Fruit fly (Drosophila melanogaster): ENCODE results near the gene CG13318.
A peak's percentile ranks its signal among the peaks of the same experiment; 100 is the strongest.

CG13318 gene

dm6 chr3R:8784788-8785187 is 12.3 kb upstream of the CG13318 start (continued):
- TF ChIP-seq CG6813 (GFP tag; optimal IDR thresholded peaks at IDR 0.05) = peak; percentile 17
- no peak for TF ChIP-seq CG8388 (GFP tag; optimal IDR thresholded peaks at IDR 0.05)
- no peak for TF ChIP-seq CG16813 (GFP tag; IDR thresholded peaks at IDR 0.05; ENCODE audit: partially characterized antibody)
- TF ChIP-seq vnd (GFP tag; IDR thresholded peaks at IDR 0.05; ENCODE audit: partially characterized antibody) = no peak
- TF ChIP-seq Atf-2 (GFP tag; optimal IDR thresholded peaks at IDR 0.05) = no peak
- peak; percentile 55; the same call in 1 of the 2 replicates for TF ChIP-seq E2f1 (GFP tag; IDR thresholded peaks at IDR 0.05)
- no peak for TF ChIP-seq CG15011 (GFP tag; optimal IDR thresholded peaks at IDR 0.05)
- TF ChIP-seq MESR4 (GFP tag; optimal IDR thresholded peaks at IDR 0.05) = no peak
- no peak for TF ChIP-seq stwl (tag; optimal IDR thresholded peaks at IDR 0.05)
- TF ChIP-seq CG4854 (GFP tag; optimal IDR thresholded peaks at IDR 0.05) = no peak
- TF ChIP-seq otp (GFP tag; IDR thresholded peaks at IDR 0.05) = peak; percentile 36; the same call in 1 of the 3 replicates
- peak; percentile 48; the same call in 1 of the 3 replicates for TF ChIP-seq Mrtf (GFP tag; IDR thresholded peaks at IDR 0.05)
- no peak for TF ChIP-seq Vsx1 (GFP tag; optimal IDR thresholded peaks at IDR 0.05)
- TF ChIP-seq pb (GFP tag; optimal IDR thresholded peaks at IDR 0.05) = peak; percentile 3
- no peak for TF ChIP-seq CG42726 (GFP tag; IDR thresholded peaks at IDR 0.05; ENCODE audit: partially characterized antibody)
- no peak for TF ChIP-seq CG7839 (tag; optimal IDR thresholded peaks at IDR 0.05)
- TF ChIP-seq CG12104 (GFP tag; optimal IDR thresholded peaks at IDR 0.05) = no peak
- no peak for TF ChIP-seq CG5180 (GFP tag; optimal IDR thresholded peaks at IDR 0.05)
- TF ChIP-seq Rfx (GFP tag; IDR thresholded peaks at IDR 0.05) = peak; percentile 84
- 0 out of 2 replicates have a peak, but pooled peaks have one; percentile 23 for TF ChIP-seq ro (GFP tag; IDR thresholded peaks at IDR 0.05)
- TF ChIP-seq CG4424 (GFP tag; optimal IDR thresholded peaks at IDR 0.05) = no peak
- peak; percentile 67 for TF ChIP-seq lmd (GFP tag; IDR thresholded peaks at IDR 0.05)
- peak; percentile 62; the same call in 2 of the 3 replicates for TF ChIP-seq CG34422 (GFP tag; IDR thresholded peaks at IDR 0.05)
- TF ChIP-seq CG18011 (GFP tag; optimal IDR thresholded peaks at IDR 0.05) = no peak
- no peak for TF ChIP-seq CG6175 (GFP tag; IDR thresholded peaks at IDR 0.05)
- no peak for TF ChIP-seq emc (GFP tag; optimal IDR thresholded peaks at IDR 0.05)
- no peak for TF ChIP-seq kni (GFP tag; optimal IDR thresholded peaks at IDR 0.05)
- TF ChIP-seq Sox102F (GFP tag; optimal IDR thresholded peaks at IDR 0.05) = peak; percentile 65
- peak; percentile 23 for TF ChIP-seq btn (GFP tag; optimal IDR thresholded peaks at IDR 0.05)
- peak; percentile 35; the same call in 1 of the 2 replicates for TF ChIP-seq CG6689 (GFP tag; IDR thresholded peaks at IDR 0.05)
- TF ChIP-seq CG3838 (GFP tag; optimal IDR thresholded peaks at IDR 0.05) = no peak
- TF ChIP-seq row (GFP tag; IDR thresholded peaks at IDR 0.05) = peak; percentile 78
- 0 out of 3 replicates have a peak, but pooled peaks have one; percentile 44 for TF ChIP-seq CG7357 (GFP tag; IDR thresholded peaks at IDR 0.05)
- TF ChIP-seq ab (GFP tag; optimal IDR thresholded peaks at IDR 0.05) = no peak
- TF ChIP-seq kah (GFP tag; optimal IDR thresholded peaks at IDR 0.05) = no peak
- peak; percentile 35; the same call in 1 of the 2 replicates for TF ChIP-seq CG9215 (GFP tag; IDR thresholded peaks at IDR 0.05)
- no peak for TF ChIP-seq unc-4 (GFP tag; IDR thresholded peaks at IDR 0.05; ENCODE audit: partially characterized antibody)
- TF ChIP-seq unpg (GFP tag; optimal IDR thresholded peaks at IDR 0.05) = no peak
- TF ChIP-seq Ravus (GFP tag; IDR thresholded peaks at IDR 0.05) = 0 out of 2 replicates have a peak, but pooled peaks have one; percentile 2
- peak; percentile 8 for TF ChIP-seq CG18619 (GFP tag; optimal IDR thresholded peaks at IDR 0.05)
- TF ChIP-seq hkb (optimal IDR thresholded peaks at IDR 0.05) = no peak
- TF ChIP-seq hkb (GFP tag; IDR thresholded peaks at IDR 0.05) = peak; percentile 48; the same call in 1 of the 2 replicates
- TF ChIP-seq chm (GFP tag; IDR thresholded peaks at IDR 0.05) = peak; percentile 62; the same call in 1 of the 2 replicates
- no peak for TF ChIP-seq CG12744 (GFP tag; optimal IDR thresholded peaks at IDR 0.05)
- TF ChIP-seq hb (GFP tag; IDR thresholded peaks at IDR 0.05; ENCODE audit: partially characterized antibody) = no peak
- peak; percentile 42; the same call in 1 of the 2 replicates for TF ChIP-seq Oaz (GFP tag; IDR thresholded peaks at IDR 0.05)
- TF ChIP-seq CG9817 (tag; optimal IDR thresholded peaks at IDR 0.05) = peak; percentile 56
- TF ChIP-seq CG13894 (tag; optimal IDR thresholded peaks at IDR 0.05) = no peak
- TF ChIP-seq usp (GFP tag; optimal IDR thresholded peaks at IDR 0.05) = no peak
- TF ChIP-seq CG6683 (GFP tag; optimal IDR thresholded peaks at IDR 0.05) = no peak
- no peak for TF ChIP-seq CG4820 (GFP tag; optimal IDR thresholded peaks at IDR 0.05)

Measured in whole organism, embryonic.